Fruit fly (Drosophila melanogaster): ENCODE data around the gene para.

The para gene

DNA sequence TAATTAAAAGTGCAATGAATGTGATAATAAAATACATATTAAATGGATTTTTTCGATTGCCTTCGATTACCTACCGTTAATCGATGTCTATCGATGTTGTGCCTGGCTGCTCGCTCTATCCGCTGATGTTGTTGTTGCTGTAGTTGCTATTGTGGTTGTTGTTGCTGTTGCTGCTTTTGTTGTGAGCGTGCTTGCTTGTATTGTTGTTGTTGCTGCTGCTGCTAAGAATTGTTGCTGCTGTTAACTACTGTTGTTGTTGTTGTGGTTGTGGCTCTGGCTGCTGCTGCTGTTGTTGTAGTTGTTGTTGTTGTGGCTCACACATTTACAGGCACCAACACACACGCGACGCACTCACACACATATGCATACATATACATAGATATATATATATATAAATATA, 5.7 kb downstream of the para start:
- no peak for TF ChIP-seq noc (tag; optimal IDR thresholded peaks at IDR 0.05)

DNA sequence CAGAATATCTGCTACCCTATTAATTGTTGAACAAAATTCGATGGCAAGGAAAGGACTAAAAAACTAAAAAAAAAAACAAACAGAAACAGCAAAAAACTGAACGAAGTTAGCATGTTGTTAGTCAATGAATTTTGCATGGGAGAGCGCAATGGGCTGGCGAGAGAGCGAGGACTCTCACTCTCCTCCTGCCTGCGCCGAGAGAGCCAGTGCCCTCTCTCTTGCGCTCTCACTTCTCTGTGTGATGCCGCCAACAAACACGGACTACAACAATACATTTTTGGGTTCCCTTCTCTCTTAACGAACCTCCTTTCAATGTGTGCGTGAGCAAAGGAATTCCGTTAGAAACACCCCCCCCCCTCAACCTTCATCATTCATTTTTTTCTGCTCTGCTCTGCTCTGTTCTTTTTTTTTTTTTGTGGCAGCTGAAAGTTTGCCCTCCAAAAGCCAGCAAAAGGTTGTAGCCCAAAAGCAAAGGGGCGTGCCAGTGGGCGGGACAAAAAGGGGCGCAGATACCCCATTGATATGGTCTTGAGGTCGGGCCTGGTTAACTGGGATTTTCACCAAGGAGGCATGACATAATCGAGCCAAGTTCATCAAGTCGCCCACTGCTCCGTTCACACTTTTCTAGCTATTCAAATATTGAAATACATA, 6.7 kb downstream of the para start:
- no peak for TF ChIP-seq noc (tag; optimal IDR thresholded peaks at IDR 0.05)

DNA sequence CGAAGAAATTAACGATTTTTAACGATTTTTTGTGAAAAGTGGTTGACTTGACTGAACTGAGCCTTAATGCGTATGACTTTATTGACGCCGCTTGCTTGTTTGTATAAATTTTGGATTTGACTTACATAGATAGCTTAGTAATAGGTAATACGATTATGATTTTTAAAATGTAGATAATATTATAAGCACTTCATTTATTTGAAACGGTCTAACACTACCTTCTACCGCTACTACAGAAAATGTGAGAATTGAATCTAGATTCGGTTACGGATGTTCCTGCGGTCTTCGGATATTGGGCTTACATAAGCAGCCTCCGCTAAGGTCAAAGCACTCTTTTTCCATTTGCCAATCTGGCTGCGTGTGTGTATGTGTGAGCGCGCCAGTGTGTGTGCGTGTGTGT, 7.6 kb downstream of the para start, which contains the start of gene Cnx14D:
Gene Cnx14D, minus strand, starts transcription at position 101 of the 400 bp plus-strand sequence.
- no peak for TF ChIP-seq noc (tag; optimal IDR thresholded peaks at IDR 0.05)

DNA sequence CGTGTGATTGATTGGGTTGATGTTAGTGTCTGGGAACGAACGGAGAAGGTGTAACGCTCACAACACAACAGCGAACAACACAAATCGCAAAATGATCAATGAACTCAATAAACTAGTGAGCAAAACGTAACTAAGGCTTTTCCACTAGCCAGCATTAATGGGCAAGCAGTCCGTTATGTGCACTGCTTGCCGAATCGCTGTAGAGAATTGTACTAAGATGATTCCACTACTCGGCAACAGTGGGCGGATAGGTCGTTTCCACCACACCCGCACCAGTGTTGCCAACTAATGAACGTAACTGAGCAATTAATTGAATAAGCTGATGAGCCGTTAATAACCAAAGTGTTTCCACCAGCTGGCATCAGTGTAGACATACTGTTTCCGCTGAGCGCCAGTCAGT, 48.4 kb downstream of the para start:
- TF ChIP-seq noc (tag; optimal IDR thresholded peaks at IDR 0.05): no peak

DNA sequence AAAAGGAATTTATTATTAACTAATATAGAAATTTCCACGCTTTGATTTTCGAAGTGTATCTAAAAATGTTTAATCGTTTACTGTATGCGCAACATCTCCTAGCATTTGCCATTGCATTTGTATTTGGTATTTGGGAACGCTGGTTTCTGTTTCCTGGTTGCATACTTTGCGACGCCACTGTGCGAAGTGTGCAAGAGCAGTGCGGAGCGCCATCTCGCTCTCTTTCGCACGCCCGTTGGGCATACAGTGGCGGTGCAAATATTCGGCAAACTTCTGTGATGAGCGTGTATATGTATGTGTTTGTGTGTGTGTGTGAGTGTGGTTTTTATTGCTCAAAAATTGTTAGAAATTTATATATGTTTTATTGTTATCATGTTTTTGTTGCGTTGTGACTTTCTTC, 74.3 kb downstream of the para start:
- TF ChIP-seq noc (tag; optimal IDR thresholded peaks at IDR 0.05): no peak

DNA sequence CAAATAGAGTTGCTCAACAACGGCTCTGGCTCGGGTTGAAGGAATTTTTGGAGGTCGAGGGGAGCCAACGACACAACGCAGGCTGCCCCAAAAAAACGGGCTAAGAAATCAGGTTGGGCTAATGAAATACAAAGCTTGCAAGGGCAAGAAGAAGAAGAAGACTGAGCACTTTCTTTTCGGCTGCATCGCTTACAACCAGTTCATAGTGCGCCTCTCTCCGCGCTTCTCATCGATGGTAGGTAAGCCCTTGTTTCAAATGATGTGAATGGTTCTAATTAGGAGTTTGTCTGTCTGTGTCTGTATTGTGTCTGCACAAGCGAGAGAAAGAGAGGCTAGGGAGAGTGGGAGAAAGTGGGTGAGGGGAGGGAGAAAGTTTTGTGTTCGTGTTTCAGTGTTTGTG, 76.3 kb downstream of the para start:
- no peak for TF ChIP-seq noc (tag; optimal IDR thresholded peaks at IDR 0.05)

DNA sequence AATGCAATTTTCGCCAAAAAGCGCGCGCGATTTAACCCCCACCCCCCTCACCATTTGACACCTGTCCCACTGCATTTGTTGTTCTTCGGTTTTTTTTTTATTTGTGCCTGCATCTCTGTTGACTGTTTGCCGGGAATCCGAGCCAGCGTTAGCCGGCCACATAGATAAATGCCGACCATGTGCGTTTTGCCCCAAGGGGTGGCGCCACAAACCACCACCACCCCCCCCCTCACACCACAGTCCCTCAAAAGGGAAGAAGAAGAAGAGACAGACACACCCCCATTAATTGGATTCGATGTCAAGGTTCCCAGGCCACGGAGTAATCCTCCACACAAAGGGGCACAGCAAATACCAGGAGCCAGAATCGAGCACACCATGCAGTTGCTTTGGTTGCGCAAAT, 83.6 kb downstream of the para start:
- no peak for TF ChIP-seq noc (tag; optimal IDR thresholded peaks at IDR 0.05)

DNA sequence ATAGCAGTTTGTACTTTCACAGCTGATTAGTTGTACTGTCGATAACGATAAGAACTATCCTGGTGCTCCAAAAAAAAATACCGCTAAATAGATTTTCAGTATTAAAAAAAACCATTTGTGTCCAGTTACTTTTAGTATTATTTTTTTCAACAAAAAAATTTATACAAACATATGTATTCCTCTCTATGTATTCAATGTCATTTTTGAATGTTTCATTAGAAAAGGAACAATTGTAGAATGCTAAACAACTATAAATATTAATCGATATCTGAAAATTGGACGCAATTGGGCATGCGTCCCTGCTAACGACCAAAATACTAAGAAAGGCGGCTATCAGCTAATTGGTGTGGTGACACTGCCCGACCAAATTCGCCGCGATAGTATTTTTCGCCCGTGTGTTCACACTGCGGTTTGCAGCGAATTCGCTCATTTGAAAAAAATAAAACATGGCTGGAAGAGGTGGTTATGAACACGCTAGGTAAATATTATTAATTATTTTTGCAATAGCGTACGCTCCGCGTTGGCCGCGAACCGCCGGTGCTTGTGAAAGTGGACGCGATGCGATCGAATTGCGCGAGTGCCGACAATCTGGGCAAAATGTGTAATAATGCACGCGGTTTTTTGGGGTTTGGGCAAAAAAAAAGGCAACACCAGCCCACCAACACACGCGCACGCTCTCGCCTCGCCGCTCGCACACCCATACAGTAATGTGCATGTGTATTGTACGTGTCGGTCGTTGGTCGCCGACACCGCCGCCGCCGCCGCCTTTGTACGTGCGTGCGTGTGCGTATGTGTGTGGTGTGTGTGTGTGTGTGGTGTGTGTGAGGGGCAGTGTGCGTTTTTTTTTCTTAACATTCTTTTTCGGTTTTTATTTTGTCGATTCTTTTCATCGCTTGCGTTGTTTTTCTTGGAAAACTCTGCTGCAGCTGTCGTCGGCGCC, 84.4 kb downstream of the para start, which contains the start of the genes CG34015 and eIF4H1:
Gene CG34015, minus strand, starts transcription at position 51 of the 940 bp plus-strand sequence.
Gene eIF4H1, plus strand, starts transcription at position 414 of the 940 bp plus-strand sequence.
- no peak for TF ChIP-seq noc (tag; optimal IDR thresholded peaks at IDR 0.05)

DNA sequence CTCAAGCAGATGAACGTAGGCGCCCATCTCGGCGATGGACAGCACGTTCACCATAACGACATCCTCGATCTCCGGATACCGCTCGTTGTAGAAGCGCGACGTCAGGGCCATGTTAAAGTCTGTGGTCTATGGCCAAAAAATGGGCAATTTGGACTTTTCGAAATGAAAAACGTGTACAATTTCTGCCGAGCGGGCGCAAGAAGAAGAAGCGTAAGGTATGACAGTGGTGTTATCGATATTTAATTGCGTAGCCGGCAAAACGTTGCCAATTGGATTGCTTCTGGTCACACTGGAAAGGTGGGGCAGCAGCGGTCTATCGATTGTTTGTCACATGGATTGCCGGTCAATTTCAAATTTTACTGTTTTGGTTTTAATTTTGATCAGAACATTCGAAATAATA, 86.1 kb downstream of the para start, which contains the start of gene eIF2alpha:
Gene eIF2alpha, minus strand, starts transcription at position 225 of the 400 bp plus-strand sequence.
- no peak for TF ChIP-seq noc (tag; optimal IDR thresholded peaks at IDR 0.05)

DNA sequence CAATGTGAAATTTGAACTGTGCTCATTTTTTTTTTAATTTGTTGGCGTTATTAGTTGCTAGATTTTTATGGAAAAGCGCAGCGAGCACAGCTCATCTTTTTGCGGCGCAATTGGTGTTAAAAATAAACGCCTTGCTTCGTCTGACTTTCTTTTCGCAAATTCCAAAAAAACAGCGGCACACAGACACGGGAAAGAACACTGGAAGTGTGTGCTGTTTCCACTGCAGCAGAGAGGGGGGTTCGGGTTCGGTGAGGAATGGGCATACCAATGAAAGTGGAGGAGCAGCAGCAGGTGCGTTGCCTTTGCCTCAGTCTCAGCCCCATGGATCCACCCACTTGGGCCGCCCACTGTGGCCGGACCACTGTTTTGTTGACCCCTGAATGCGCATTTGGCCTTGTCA, 90.5 kb downstream of the para start:
- TF ChIP-seq noc (tag; optimal IDR thresholded peaks at IDR 0.05): no peak

DNA sequence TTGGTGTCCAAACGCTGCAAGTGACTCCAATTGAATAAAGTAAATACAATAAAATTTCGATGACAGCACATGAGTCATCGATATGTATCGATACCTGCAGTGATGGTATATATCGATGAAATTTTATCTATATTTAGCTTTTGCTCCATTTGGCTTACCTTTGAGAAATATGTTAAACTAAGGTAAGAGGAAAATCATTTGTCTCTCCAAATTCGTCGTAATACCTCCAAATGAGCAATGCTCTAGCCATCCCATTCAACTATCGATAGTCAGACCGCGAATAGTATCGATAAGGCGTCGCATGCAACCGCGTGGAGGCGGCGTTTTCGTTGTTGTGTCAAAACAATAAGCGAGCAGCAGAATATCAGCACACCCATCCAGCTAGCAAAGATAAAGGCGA, 91.7 kb downstream of the para start, which contains the start of the genes Cdc50 and rngo:
Gene Cdc50, minus strand, starts transcription at position 52 of the 400 bp plus-strand sequence.
Gene rngo, plus strand, starts transcription at position 189 of the 400 bp plus-strand sequence.
- TF ChIP-seq noc (tag; optimal IDR thresholded peaks at IDR 0.05): peak; percentile 39

DNA sequence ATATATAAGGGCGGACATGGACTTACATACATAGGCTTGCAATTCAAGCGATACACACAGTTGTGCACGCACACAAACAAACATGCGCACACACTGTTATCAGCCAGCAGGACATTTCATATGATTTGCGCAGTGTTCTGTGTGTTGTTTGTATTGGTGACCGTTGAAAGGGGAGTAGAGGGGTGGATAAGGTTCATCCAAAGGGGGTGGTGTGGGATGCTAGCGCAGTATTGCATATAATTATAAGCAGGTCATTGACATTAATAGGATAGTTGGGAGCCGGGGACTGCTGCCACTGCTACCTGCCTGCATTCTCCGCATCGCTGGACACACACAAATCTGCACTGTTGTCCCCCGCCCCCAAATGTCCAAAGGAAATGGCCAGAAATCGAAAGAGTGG, 104.4 kb downstream of the para start:
- TF ChIP-seq noc (tag; optimal IDR thresholded peaks at IDR 0.05): no peak

DNA sequence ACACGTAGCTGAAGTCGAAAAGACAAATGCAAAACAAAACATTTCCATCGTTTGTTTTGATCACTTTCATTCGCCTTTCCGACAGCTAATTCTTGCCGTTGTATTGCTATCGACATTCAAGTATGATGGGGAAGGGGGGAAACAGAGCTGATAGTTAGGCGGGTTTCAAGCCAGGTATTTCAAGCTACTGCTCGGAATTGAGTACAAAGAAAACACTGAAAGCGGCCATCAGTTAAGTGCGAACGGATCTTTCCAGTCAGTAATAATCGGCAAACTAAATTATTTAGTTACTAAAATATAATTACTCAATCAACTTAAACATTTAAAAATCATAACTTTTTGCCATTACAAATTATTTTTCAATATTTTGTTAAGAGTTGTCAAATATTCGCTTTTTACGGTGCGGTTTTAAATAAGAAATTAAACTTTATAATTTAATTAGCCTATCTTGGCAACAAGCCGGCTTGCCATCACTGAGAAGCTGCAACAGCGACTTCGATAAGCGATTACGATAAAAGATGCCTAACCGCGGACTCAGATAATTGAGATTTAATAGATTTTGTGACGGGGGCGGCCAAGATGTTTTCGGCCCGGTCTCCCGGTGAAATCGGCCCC, 105.0 kb downstream of the para start:
- no peak for TF ChIP-seq noc (tag; optimal IDR thresholded peaks at IDR 0.05)

DNA sequence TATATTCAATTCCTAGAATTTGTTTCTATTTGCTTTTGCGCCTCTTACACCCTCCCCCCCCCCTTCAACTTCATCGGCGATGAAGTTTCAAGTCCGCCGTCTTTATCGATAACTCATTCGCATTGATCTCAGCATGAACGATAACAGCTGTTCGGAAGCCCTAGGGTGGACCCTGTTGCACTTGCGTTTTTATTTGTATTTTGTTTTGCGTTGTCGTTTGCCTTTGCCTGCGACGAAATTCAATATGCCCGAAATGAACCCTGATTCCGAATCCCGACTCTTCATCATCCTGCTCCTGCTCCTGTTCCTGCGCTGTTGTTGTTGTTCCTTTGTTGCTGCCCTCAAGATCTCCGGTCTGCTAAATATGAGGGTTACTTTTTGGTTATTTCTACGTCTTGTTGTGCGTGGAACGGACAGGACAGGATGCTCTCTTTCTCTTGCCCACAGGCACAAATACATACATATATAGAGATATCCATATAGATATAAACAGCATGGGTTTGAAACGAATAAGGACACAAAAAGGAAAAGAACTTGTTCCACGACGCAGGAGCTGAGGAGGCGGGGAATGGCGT, 106.3 kb downstream of the para start:
- no peak for TF ChIP-seq noc (tag; optimal IDR thresholded peaks at IDR 0.05)

DNA sequence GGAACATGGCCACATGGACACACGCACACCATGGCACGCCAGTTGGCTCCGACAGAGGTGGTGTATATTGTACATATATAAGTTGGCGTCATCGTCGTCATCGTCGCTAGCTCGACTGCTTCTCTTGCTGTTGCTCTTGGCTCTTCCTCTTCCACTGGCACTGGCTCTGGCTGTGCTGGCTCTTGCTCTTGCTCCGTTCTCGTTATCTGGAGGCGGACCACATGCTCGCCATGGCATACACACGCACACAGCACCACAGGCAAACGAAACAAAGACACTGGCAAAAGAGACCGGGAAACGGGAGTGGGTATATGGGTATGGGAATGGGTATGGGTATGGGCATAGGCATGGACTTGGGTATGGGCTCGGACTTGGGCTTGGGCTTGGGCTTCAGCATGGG, 107.8 kb downstream of the para start:
- no peak for TF ChIP-seq noc (tag; optimal IDR thresholded peaks at IDR 0.05)

DNA sequence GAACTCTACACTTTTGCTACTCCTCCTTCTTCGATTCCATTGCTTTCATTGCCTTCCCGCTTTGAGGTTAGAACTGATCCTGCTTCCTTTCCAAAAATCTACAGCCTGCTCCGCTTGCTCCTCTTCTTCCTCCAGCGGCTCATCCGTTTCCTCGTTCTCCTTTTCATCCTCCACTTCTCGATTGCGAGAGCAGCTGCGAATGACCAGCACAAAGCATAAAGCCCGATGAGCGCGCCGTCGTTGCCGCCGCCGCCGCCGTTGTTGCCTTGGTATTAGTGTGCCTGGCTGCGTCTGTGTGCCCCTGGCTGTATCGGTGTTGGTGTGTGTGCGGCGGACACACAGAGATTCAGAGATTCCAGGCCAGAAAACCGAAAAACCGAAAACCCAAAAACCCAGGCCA, 108.6 kb downstream of the para start:
- TF ChIP-seq noc (tag; optimal IDR thresholded peaks at IDR 0.05): no peak

Measured in whole organism, larva.